Worm (Caenorhabditis elegans): Measurements from ENCODE around the gene C33G8.13.
A peak's percentile ranks its signal among the peaks of the same experiment; 100 is the strongest.

C33G8.13 gene

ce11 chrV:6997041-6997552 is 18.7 kb downstream of the C33G8.13 start, which contains the start of gene nhr-107:
Gene nhr-107, minus strand, starts transcription at chrV:6997091.
- peak in 1 of 2 experiments; percentile 19 for TF ChIP-seq lsy-2 (tag; optimal IDR thresholded peaks at IDR 0.05)
- peak; percentile 18; the same call in 1 of the 2 replicates for TF ChIP-seq php-3 (GFP tag; IDR thresholded peaks at IDR 0.05)
- TF ChIP-seq nhr-28 (tag; optimal IDR thresholded peaks at IDR 0.05), result peak; percentile 96
- no peak for TF ChIP-seq daf-16 (GFP tag; optimal IDR thresholded peaks at IDR 0.05)
- TF ChIP-seq daf-16 (tag; optimal IDR thresholded peaks at IDR 0.05), result peak; percentile 78
- no peak for TF ChIP-seq hif-1 (tag; optimal IDR thresholded peaks at IDR 0.05)
- no peak for TF ChIP-seq F44E2.7 (GFP tag; IDR thresholded peaks at IDR 0.05)
- TF ChIP-seq spr-3 (GFP tag; optimal IDR thresholded peaks at IDR 0.05), result no peak
- TF ChIP-seq dmd-6 (GFP tag; IDR thresholded peaks at IDR 0.05), result peak; percentile 13
- TF ChIP-seq dve-1 (tag; optimal IDR thresholded peaks at IDR 0.05; ENCODE audit: insufficient read depth), result peak; percentile 24

- TF ChIP-seq pqm-1 (tag; optimal IDR thresholded peaks at IDR 0.05) (peak; percentile 5), cey-2 (tag; optimal IDR thresholded peaks at IDR 0.05; ENCODE audit: borderline replicate concordance, insufficient read depth) (peak; percentile 79), zfp-3 (GFP tag; conservative IDR thresholded peaks at IDR 0.05) (no peak), daf-8 (GFP tag; IDR thresholded peaks at IDR 0.05) (no peak), dve-1 (tag; optimal IDR thresholded peaks at IDR 0.05; ENCODE audit: insufficient read depth) (peak; percentile 77), mep-1 (tag; optimal IDR thresholded peaks at IDR 0.05) (peak; percentile 14), ztf-7 (tag; optimal IDR thresholded peaks at IDR 0.05) (peak; percentile 3), nhr-28 (tag; optimal IDR thresholded peaks at IDR 0.05) (peak; percentile 84), dmd-6 (GFP tag; IDR thresholded peaks at IDR 0.05) (peak; percentile 93), nhr-48 (tag; optimal IDR thresholded peaks at IDR 0.05) (peak; percentile 73), nhr-10 (tag; optimal IDR thresholded peaks at IDR 0.05) (peak; percentile 80), mdl-1 (tag; optimal IDR thresholded peaks at IDR 0.05) (peak in 1 of 2 experiments; percentile 66), nhr-111 (GFP tag; optimal IDR thresholded peaks at IDR 0.05) (no peak), daf-16 (GFP tag; optimal IDR thresholded peaks at IDR 0.05) (no peak), daf-16 (tag; optimal IDR thresholded peaks at IDR 0.05) (peak; percentile 27), unc-39 (tag; optimal IDR thresholded peaks at IDR 0.05) (no peak), mxl-3 (GFP tag; optimal IDR thresholded peaks at IDR 0.05) (peak; percentile 4), Y48G9A.11 (GFP tag; IDR thresholded peaks at IDR 0.05) (no peak), lin-29 (GFP tag; IDR thresholded peaks at IDR 0.05) (no peak), egl-27 (tag; optimal IDR thresholded peaks at IDR 0.05) (no peak), spr-1 (tag; optimal IDR thresholded peaks at IDR 0.05) (no peak), pha-4 (GFP tag; IDR thresholded peaks at IDR 0.05) (no peak), pha-4 (tag; optimal IDR thresholded peaks at IDR 0.05) (no peak), nhr-25 (tag; optimal IDR thresholded peaks at IDR 0.05; ENCODE audit: borderline replicate concordance, insufficient read depth) (no peak), lsy-2 (tag; optimal IDR thresholded peaks at IDR 0.05) (peak in 1 of 2 experiments; percentile 27), dpl-1 (GFP tag; optimal IDR thresholded peaks at IDR 0.05) (peak; percentile 17), daf-19 (GFP tag; conservative IDR thresholded peaks at IDR 0.05) (no peak), madf-9 (GFP tag; conservative IDR thresholded peaks at IDR 0.05) (no peak), snpc-4 (tag; optimal IDR thresholded peaks at IDR 0.05) (no peak), ctbp-1 (GFP tag; IDR thresholded peaks at IDR 0.05) (no peak), hlh-11 (tag; optimal IDR thresholded peaks at IDR 0.05) (peak; percentile 58), T20F7.1 (GFP tag; optimal IDR thresholded peaks at IDR 0.05) (peak; percentile 1), hlh-30 (tag; optimal IDR thresholded peaks at IDR 0.05; ENCODE audit: insufficient read depth) (peak; percentile 88), nhr-6 (tag; optimal IDR thresholded peaks at IDR 0.05) (peak; percentile 41), gei-8 (GFP tag; optimal IDR thresholded peaks at IDR 0.05) (peak; percentile 47), ceh-28 (tag; optimal IDR thresholded peaks at IDR 0.05) (no peak), hif-1 (tag; optimal IDR thresholded peaks at IDR 0.05) (peak in 1 of 2 experiments; percentile 49), mes-2 (tag; optimal IDR thresholded peaks at IDR 0.05; ENCODE audit: poor library complexity, severe bottlenecking) (peak; percentile 18), nhr-11 (tag; optimal IDR thresholded peaks at IDR 0.05) (no peak)
Observed at ce11 chrV:6993999-6994398, 21.8 kb downstream of the C33G8.13 start.

All from whole organism, L4 larva.